Worm (Caenorhabditis elegans): Measurements from ENCODE around the gene T22B2.3.

T22B2.3 gene

DNA sequence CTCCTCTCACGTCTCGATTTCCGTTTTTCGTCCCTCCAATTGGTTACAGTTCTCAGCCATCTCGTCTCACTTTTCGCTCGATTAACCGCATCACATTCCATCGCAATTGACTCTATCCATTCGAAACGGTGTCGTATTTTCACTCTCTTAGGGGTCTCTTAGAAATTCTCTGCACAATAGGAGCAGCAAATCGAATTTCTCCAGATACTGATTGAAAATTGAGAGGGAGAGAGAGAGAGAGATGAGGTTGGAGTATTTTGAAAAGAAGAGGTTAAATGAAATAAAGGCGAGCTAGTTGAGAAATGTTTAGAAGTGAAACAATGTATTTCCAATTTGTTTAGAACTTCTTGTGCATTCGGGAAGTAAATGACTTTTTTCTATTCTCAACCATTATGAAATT is 15.7 kb upstream of the T22B2.3 start:
- TF ChIP-seq fkh-10 (GFP tag; optimal IDR thresholded peaks at IDR 0.05), result peak; percentile 87
- no peak for TF ChIP-seq nhr-6 (tag; optimal IDR thresholded peaks at IDR 0.05)

DNA sequence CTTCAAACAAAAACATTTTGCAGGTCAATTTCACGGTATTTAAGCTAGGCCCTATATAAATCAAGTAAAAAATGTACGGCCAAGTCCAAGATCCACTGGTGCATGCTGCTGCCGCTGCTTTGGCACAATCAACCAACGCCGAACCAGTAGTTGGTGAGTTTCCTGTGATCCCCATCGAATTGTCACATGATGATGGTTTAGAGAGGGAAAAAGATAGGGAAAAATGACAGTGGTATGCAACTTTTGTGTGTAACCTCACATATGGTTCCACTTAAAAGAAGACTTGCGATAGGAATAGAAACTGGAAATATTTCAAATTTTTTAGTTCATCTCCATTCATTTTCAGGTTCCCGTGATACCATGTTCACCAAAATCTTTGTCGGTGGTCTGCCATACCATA is 12.5 kb upstream of the T22B2.3 start, which contains the start of gene sup-12:
Gene sup-12 (plus strand): TSS at position 17 of the 400 bp plus-strand sequence.
- TF ChIP-seq aha-1 (tag), result peak; percentile 64
- TF ChIP-seq nhr-28 (tag; optimal IDR thresholded peaks at IDR 0.05), result no peak

DNA sequence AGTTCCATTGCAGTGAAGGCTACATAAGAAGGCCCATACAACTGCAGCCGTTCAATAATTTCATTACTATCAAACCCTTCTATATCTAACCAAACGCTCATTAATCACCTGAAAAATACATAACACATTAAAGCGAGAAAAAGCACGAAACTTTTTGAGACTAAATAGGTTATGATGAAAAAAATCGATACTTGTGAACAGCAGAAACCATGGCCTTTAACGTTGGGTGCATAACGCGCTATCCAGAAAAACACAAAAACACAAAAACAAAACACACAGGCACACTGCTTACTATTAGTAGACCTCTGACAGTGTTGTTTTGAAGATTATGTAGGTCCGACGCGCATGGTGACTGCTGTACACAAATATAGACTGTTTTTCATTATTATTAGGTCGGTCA is 5.8 kb upstream of the T22B2.3 start, which contains the start of gene T22B2.5:
Gene T22B2.5 (minus strand): TSS at position 101 of the 400 bp plus-strand sequence.
- TF ChIP-seq unc-62 (GFP tag; optimal IDR thresholded peaks at IDR 0.05 in 1 of 2) (peak in 1 of 2 experiments; percentile 49), unc-62 (tag; optimal IDR thresholded peaks at IDR 0.05) (no peak), hif-1 (tag; optimal IDR thresholded peaks at IDR 0.05) (no peak)

DNA sequence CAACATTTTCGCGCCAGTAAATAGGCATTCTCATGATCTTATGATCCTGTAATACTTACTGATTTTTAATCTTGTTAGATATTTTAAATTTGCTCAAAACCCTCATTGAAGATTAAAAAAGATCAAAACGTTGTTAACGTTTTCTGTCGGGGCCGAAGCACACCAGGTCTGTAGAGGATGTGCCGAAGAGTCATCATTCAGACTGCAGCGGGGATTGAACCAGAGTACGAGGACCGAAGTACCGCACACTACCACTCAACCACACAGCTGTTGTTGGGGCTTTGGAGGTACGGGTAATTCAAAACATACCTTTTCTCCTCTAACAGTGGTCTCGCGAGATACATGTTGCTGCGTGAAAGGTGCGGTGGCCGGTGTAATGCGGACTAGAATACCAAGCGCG is 2.8 kb upstream of the T22B2.3 start:
- TF ChIP-seq attf-4 (tag; optimal IDR thresholded peaks at IDR 0.05) (no peak), gei-8 (GFP tag; optimal IDR thresholded peaks at IDR 0.05) (no peak), lsy-2 (tag; optimal IDR thresholded peaks at IDR 0.05) (no peak), mdl-1 (tag; optimal IDR thresholded peaks at IDR 0.05) (no peak), php-3 (GFP tag; IDR thresholded peaks at IDR 0.05) (0 out of 2 replicates have a peak, but pooled peaks have one; percentile 27), egl-43 (GFP tag; IDR thresholded peaks at IDR 0.05) (0 out of 2 replicates have a peak, but pooled peaks have one; percentile 35), vab-7 (GFP tag; IDR thresholded peaks at IDR 0.05) (peak; percentile 44; the same call in 1 of the 2 replicates), aha-1 (tag) (peak; percentile 81)

DNA sequence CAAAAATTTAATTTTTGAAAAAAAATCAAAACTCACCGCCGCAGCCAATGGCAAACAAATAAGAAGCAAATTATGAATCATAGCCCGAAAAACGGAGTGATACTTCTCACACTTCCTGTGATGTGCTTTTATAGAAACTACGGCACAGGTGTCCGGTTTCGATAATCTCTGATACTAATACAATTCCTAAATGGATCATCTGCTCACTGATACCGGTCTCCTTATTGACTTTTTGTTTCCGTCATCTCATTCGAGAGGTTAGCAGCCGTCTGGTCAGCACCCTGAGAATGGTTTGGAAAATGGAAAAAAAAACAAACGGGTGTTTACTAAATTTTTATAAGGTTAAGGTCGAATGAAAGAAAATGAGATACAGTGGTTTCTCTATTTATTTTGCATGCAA is 1.4 kb upstream of the T22B2.3 start, which contains the start of gene idpp-9:
Gene idpp-9 (minus strand): TSS at position 101 of the 400 bp plus-strand sequence.
- TF ChIP-seq gei-8 (GFP tag; optimal IDR thresholded peaks at IDR 0.05), result no peak
- TF ChIP-seq zag-1 (tag; optimal IDR thresholded peaks at IDR 0.05), result no peak
- TF ChIP-seq pqm-1 (tag; optimal IDR thresholded peaks at IDR 0.05), result no peak
- TF ChIP-seq ceh-62 (tag; optimal IDR thresholded peaks at IDR 0.05), result no peak
- no peak for TF ChIP-seq D1046.2 (GFP tag; IDR thresholded peaks at IDR 0.05)
- TF ChIP-seq ZK546.5 (tag; optimal IDR thresholded peaks at IDR 0.05), result no peak
- no peak for TF ChIP-seq nhr-102 (tag; optimal IDR thresholded peaks at IDR 0.05)
- no peak for TF ChIP-seq daf-12 (tag; optimal IDR thresholded peaks at IDR 0.05)
- no peak for TF ChIP-seq T20F7.1 (GFP tag; optimal IDR thresholded peaks at IDR 0.05)

DNA sequence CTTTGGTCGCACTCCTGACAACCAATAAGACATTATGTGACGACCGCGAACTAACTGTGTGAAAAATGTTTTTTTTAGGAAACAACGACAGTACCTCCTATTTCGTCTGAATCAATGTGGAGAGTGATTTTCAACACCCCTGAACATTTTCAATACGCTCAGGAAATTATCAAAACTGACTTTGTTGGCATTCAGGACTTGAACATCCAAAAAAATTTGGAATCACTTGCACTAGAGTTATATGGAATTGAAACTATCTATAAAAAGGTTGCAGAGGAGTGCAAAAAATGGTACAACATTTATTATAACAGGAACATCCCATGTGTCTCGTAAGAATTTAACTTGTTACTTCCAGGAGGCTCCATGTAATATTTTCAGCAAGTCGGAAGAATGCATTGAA is 1.1 kb downstream of the T22B2.3 start:
- no peak for TF ChIP-seq nhr-111 (GFP tag; optimal IDR thresholded peaks at IDR 0.05)
- peak in 1 of 2 experiments; percentile 64 for TF ChIP-seq unc-62 (GFP tag; optimal IDR thresholded peaks at IDR 0.05 in 1 of 2)
- no peak for TF ChIP-seq unc-62 (tag; optimal IDR thresholded peaks at IDR 0.05)

DNA sequence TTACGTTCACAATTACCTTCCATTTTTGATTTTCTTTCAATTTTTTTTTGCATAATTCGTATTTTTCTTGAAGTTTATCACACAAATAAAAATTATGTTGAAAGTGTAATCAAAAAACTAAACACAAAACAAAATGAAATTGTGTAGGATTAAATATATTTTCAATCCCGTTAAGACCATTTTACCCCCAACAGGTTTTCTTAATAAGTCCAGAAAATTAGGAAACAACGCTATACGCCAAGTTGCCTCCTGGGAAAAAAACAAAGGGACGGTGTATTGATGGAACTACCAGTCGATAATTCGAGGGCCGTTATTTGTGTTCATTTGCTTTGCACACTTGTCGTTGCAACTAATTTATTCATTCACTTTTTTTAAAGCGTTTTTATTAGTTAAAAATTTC is 2.6 kb downstream of the T22B2.3 start:
- TF ChIP-seq lin-13 (GFP tag; optimal IDR thresholded peaks at IDR 0.05) (no peak), D1046.2 (GFP tag; IDR thresholded peaks at IDR 0.05) (no peak), aha-1 (tag) (peak; percentile 94), mxl-2 (GFP tag; conservative IDR thresholded peaks at IDR 0.05) (no peak), jun-1 (tag; optimal IDR thresholded peaks at IDR 0.05) (no peak), snpc-1.2 (GFP tag; IDR thresholded peaks at IDR 0.05) (no peak)

DNA sequence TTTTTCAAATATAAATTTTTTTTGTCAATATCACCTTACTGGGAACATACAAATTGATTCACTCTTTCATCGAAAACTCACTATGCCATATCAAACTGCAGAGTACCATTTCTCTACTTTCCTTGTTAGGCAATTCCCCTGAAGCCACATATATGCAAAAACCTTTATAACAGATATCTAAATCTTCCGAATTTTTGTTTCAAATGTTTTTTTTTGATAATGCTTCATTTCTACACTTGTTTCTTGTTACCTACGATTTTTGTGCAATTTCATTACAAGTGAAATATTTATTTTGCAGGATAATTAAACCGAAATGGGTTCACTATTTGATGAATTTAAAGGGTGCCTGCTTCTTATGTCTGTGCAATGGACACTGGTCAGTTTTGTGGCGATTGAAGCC is 3.0 kb downstream of the T22B2.3 start, which contains the start of gene T22B2.2:
Gene T22B2.2 (plus strand): TSS at position 301 of the 400 bp plus-strand sequence.
- TF ChIP-seq F26F4.8 (GFP tag; conservative IDR thresholded peaks at IDR 0.05), result no peak
- no peak for TF ChIP-seq F44E2.7 (GFP tag; IDR thresholded peaks at IDR 0.05)
- TF ChIP-seq zip-2 (tag; optimal IDR thresholded peaks at IDR 0.05), result no peak
- no peak for TF ChIP-seq T26A8.4 (GFP tag; IDR thresholded peaks at IDR 0.05)
- no peak for TF ChIP-seq tag-97 (GFP tag; IDR thresholded peaks at IDR 0.05)
- TF ChIP-seq ces-1 (GFP tag; optimal IDR thresholded peaks at IDR 0.05), result no peak
